Fruit fly (Drosophila melanogaster) whole organism, embryonic: Measurements from ENCODE around the gene CG10317.

Source experiments
- CG10431 ChIP-seq: fragments of 200-800 bp; sonication (Bioruptor generic); optimal IDR thresholded peaks from 3 replicates; lab custom pipeline; 2018; ENCODE audit warnings: missing biosample characterization, mild to moderate bottlenecking, missing genetic modification characterization
- Scr ChIP-seq: fragments of 200-800 bp; sonication (Bioruptor generic); IDR thresholded peaks from 2 replicates; pipeline ENCODE4 v1.3.6; 2022; ENCODE audit warnings: missing biosample characterization, missing genetic modification characterization; ENCODE audit not compliant: partially characterized antibody
- gce ChIP-seq: fragments of 200-800 bp; sonication (Bioruptor generic); IDR thresholded peaks from 3 replicates; pipeline ENCODE4 v1.3.6; 2022; ENCODE audit warnings: missing biosample characterization, missing genetic modification characterization
- lov ChIP-seq, 2 experiments: fragments of 200-800 bp in 1 of 2; fragments of >200 bp in 1 of 2; sonication (Bioruptor generic) in 1 of 2; IDR thresholded peaks in 1 of 2; optimal IDR thresholded peaks in 1 of 2; 2 replicates in 1 of 2; 3 replicates in 1 of 2; pipeline versions ENCODE4 v1.3.6 to Lab custom; 2017 to 2022; ENCODE audit warnings: missing biosample characterization in 1 of 2, missing genetic modification characterization in 1 of 2

dm6 chr3R:16323093-16323492 is 47.2 kb downstream of the CG10317 start, which contains the start of gene CG6901:
- TF ChIP-seq gce (GFP tag; lab: Robert Waterston, UW) (no peak), lov (optimal IDR thresholded peaks at IDR 0.05; lab: Kevin White, UChicago) (no peak), lov (GFP tag; IDR thresholded peaks at IDR 0.05; lab: Robert Waterston, UW) (no peak), CG10431 (no peak), Scr (GFP tag; lab: Robert Waterston, UW) (no peak)
